ENCODE assay signal across 4 worm cellular contexts in genomic region chrV:12525526-12525925, ce11.
A peak's percentile ranks its signal among the peaks of the same experiment; 100 is the strongest.
TF ChIP-seq lines count a peak whose summit lies in the region.

Gene dyf-4 (minus strand): TSS chrV:12525738.

TF ChIP-seq in whole organism, L1 larva, 84 proteins besides CTCF, POLR2A, EP300 and RAD21:
- TF ChIP-seq hpl-2 (GFP tag; optimal IDR thresholded peaks at IDR 0.05; lab: Kevin White, UChicago) (no peak), blmp-1 (tag; optimal IDR thresholded peaks at IDR 0.05; lab: Kevin White, UChicago) (peak; percentile 93)

TF ChIP-seq in whole organism, L2 larva, 48 proteins besides CTCF, POLR2A, EP300 and RAD21:
- TF ChIP-seq nhr-77 (tag; optimal IDR thresholded peaks at IDR 0.05; lab: Kevin White, UChicago): no peak
- peak; percentile 14 for TF ChIP-seq blmp-1 (tag; optimal IDR thresholded peaks at IDR 0.05; lab: Kevin White, UChicago; ENCODE audit: insufficient read depth)
- TF ChIP-seq ceh-82 (tag; optimal IDR thresholded peaks at IDR 0.05; lab: Kevin White, UChicago): no peak
- TF ChIP-seq mdl-1 (tag; optimal IDR thresholded peaks at IDR 0.05; lab: Kevin White, UChicago): no peak
- TF ChIP-seq unc-55 (GFP tag; optimal IDR thresholded peaks at IDR 0.05; lab: Kevin White, UChicago): no peak
- no peak for TF ChIP-seq nhr-11 (tag; optimal IDR thresholded peaks at IDR 0.05; lab: Kevin White, UChicago)

TF ChIP-seq in whole organism, L3 larva, 47 proteins besides CTCF, POLR2A, EP300 and RAD21:
- TF ChIP-seq mml-1 (tag; optimal IDR thresholded peaks at IDR 0.05; lab: Kevin White, UChicago) (no peak), nhr-28 (tag; optimal IDR thresholded peaks at IDR 0.05; lab: Kevin White, UChicago) (no peak), nhr-25 (tag; optimal IDR thresholded peaks at IDR 0.05; lab: Kevin White, UChicago) (peak; percentile 27)

TF ChIP-seq in whole organism, mixed stage, embryonic, 35 proteins besides CTCF, POLR2A, EP300 and RAD21:
- TF ChIP-seq blmp-1 (tag; optimal IDR thresholded peaks at IDR 0.05; lab: Kevin White, UChicago) (peak; percentile 73), snpc-4 (tag; optimal IDR thresholded peaks at IDR 0.05; lab: Kevin White, UChicago) (no peak)

Comparison
In these comparisons a context has a peak if more than half of its experiments do, and no peak if none do; other contexts are left out.
1. Of the 22 proteins assayed by ChIP-seq in both whole organism, L1 larva and whole organism, L2 larva: peak only in whole organism, L1 larva: none; only in whole organism, L2 larva: none; in both: blmp-1; in neither: 21.